Worm (Caenorhabditis elegans) whole organism, L3 larva: Measurements from ENCODE around the gene clec-146.

Experiments
- elt-2 ChIP-seq: sonication (generic microtip); optimal IDR thresholded peaks from 2 replicates; lab custom pipeline; 2016; ENCODE audit warnings: missing genetic modification reagents, mild to moderate bottlenecking, missing genetic modification characterization, missing compliant biosample characterization
- lin-39 ChIP-seq: fragments of 150-350 bp; optimal IDR thresholded peaks from 2 replicates; lab custom pipeline; 2018; ENCODE audit warnings: missing biosample characterization, missing genetic modification reagents, missing genetic modification characterization
- nhr-76 ChIP-seq: fragments of 150-350 bp; sonication (generic microtip); optimal IDR thresholded peaks from 5 replicates; lab custom pipeline; 2014; ENCODE audit warnings: missing biosample characterization, missing genetic modification characterization
- snpc-4 ChIP-seq: fragments of 150-350 bp; optimal IDR thresholded peaks from 2 replicates; lab custom pipeline; 2014; ENCODE audit warnings: missing biosample characterization, missing genetic modification characterization
- ztf-11 ChIP-seq: fragments of 150-350 bp; optimal IDR thresholded peaks from 2 replicates; lab custom pipeline; 2014; ENCODE audit warnings: missing biosample characterization, missing genetic modification characterization

DNA sequence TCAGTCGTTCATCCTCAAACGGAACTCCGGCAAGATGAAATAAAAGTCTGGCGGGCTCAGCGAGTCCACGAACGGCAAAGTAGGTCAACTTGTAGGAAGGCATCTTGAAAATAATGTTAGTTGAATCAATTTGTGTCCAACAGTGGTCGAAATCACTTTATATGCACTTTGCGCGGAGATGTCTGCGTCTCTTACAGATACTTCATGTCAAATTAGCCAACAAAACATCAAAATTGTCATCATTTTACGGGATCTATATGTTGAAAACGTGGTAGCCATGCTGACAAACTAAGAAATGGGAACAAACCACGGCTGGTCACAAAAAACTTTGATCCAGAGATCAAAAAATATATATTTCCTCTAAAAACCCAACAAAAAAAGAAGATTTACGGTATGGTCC is 24.2 kb upstream of the clec-146 start, which contains the start of gene gst-12:
- no peak for TF ChIP-seq ztf-11 (tag; lab: Kevin White, UChicago)
- TF ChIP-seq elt-2 (tag; lab: Kevin White, UChicago): no peak
- no peak for TF ChIP-seq lin-39 (tag; lab: Kevin White, UChicago)
- no peak for TF ChIP-seq nhr-76 (tag; lab: Kevin White, UChicago)
- TF ChIP-seq snpc-4 (tag; lab: Kevin White, UChicago): no peak
